Fruit fly (Drosophila melanogaster) whole organism, embryonic: ENCODE measurements around the gene Rbf2.

Experiments used
- BEAF-32 ChIP-seq: fragments of 200-800 bp; sonication (Bioruptor generic); optimal IDR thresholded peaks from 3 replicates; lab custom pipeline; 2017; ENCODE audit warnings: missing biosample characterization, missing genetic modification characterization, mild to moderate bottlenecking, moderate library complexity, missing genetic modification reagents
- CG12391 ChIP-seq: fragments of 200-800 bp; sonication (Bioruptor generic); optimal IDR thresholded peaks from 3 replicates; lab custom pipeline; 2018; ENCODE audit warnings: missing biosample characterization, mild to moderate bottlenecking, missing genetic modification characterization, moderate library complexity
- CG12769 ChIP-seq: fragments of 200-800 bp; sonication (Bioruptor generic); optimal IDR thresholded peaks from 2 replicates; lab custom pipeline; 2019; ENCODE audit warnings: missing biosample characterization, mild to moderate bottlenecking, missing genetic modification characterization, moderate library complexity
- CG14014 ChIP-seq: fragments of 200-800 bp; sonication (Bioruptor generic); IDR thresholded peaks from 2 replicates; pipeline ENCODE4 v1.3.6; 2022; ENCODE audit warnings: missing biosample characterization, missing genetic modification characterization
- CG15269 ChIP-seq: fragments of 200-800 bp; sonication (Bioruptor generic); optimal IDR thresholded peaks from 2 replicates; lab custom pipeline; 2018; ENCODE audit warnings: missing biosample characterization, mild to moderate bottlenecking, missing genetic modification characterization, moderate library complexity
- CG16813 ChIP-seq: fragments of 200-800 bp; sonication (Bioruptor generic); IDR thresholded peaks from 3 replicates; pipeline ENCODE4 v1.3.6; 2022; ENCODE audit warnings: missing biosample characterization, missing genetic modification characterization; ENCODE audit not compliant: partially characterized antibody
- CG2116 ChIP-seq: fragments of 200-800 bp; sonication (Bioruptor generic); optimal IDR thresholded peaks from 3 replicates; lab custom pipeline; 2018; ENCODE audit warnings: missing biosample characterization, mild to moderate bottlenecking, missing genetic modification characterization
- CG2712 ChIP-seq: fragments of 200-800 bp; optimal IDR thresholded peaks from 3 replicates; lab custom pipeline; 2019; ENCODE audit warnings: missing biosample characterization, mild to moderate bottlenecking, missing genetic modification characterization, moderate library complexity
- CG34224 ChIP-seq: fragments of 200-800 bp; sonication (Bioruptor generic); IDR thresholded peaks from 3 replicates; pipeline ENCODE4 v1.3.6; 2022; ENCODE audit warnings: missing biosample characterization, missing genetic modification characterization; ENCODE audit not compliant: partially characterized antibody
- CG3838 ChIP-seq: fragments of 200-800 bp; sonication (Bioruptor generic); optimal IDR thresholded peaks from 3 replicates; lab custom pipeline; 2016; ENCODE audit warnings: missing biosample characterization, missing genetic modification characterization
- CG4360 ChIP-seq: fragments of 200-800 bp; sonication (Bioruptor generic); IDR thresholded peaks from 2 replicates; pipeline ENCODE4 v1.3.6; 2022; ENCODE audit warnings: missing biosample characterization, missing genetic modification characterization
- CG5953 ChIP-seq: fragments of 200-800 bp; sonication (Bioruptor generic); IDR thresholded peaks from 2 replicates; pipeline ENCODE4 v1.3.6; 2022; ENCODE audit warnings: missing biosample characterization, missing genetic modification characterization
- CG7963 ChIP-seq: fragments of 200-800 bp; sonication (Bioruptor generic); IDR thresholded peaks from 3 replicates; pipeline ENCODE4 v1.3.6; 2022; ENCODE audit warnings: missing biosample characterization, missing genetic modification characterization; ENCODE audit not compliant: partially characterized antibody
- Doc3 ChIP-seq: fragments of 200-800 bp; sonication (Bioruptor generic); IDR thresholded peaks from 3 replicates; pipeline ENCODE4 v1.3.6; 2022; ENCODE audit warnings: missing biosample characterization, missing genetic modification characterization; ENCODE audit not compliant: partially characterized antibody
- E2f2 ChIP-seq: fragments of 200-800 bp; sonication (Bioruptor generic); IDR thresholded peaks from 2 replicates; pipeline ENCODE4 v1.3.6; 2022; ENCODE audit warnings: missing biosample characterization, missing genetic modification characterization
- Ets65A ChIP-seq: fragments of 200-800 bp; sonication (Bioruptor generic); peaks from one replicate; lab custom pipeline; 2016; ENCODE audit warnings: missing biosample characterization, missing genetic modification characterization
- Ets97D ChIP-seq: fragments of 200-800 bp; sonication (Bioruptor generic); optimal IDR thresholded peaks from 3 replicates; lab custom pipeline; 2016; ENCODE audit warnings: missing biosample characterization, missing genetic modification characterization
- Gsc ChIP-seq: fragments of 200-800 bp; sonication (Bioruptor generic); IDR thresholded peaks from 2 replicates; pipeline ENCODE4 v1.3.6; 2022; ENCODE audit warnings: missing biosample characterization, missing genetic modification characterization
- HLH4C ChIP-seq: fragments of 200-800 bp; sonication (Bioruptor generic); IDR thresholded peaks from 3 replicates; pipeline ENCODE4 v1.3.6; 2022; ENCODE audit warnings: missing biosample characterization, missing genetic modification characterization; ENCODE audit not compliant: partially characterized antibody
- HmgZ ChIP-seq: fragments of 200-800 bp; sonication (Bioruptor generic); optimal IDR thresholded peaks from 2 replicates; lab custom pipeline; 2018; ENCODE audit warnings: missing biosample characterization, mild to moderate bottlenecking, missing genetic modification characterization
- MBD-R2 ChIP-seq: fragments of 200-800 bp; sonication (Bioruptor generic); IDR thresholded peaks from 2 replicates; pipeline ENCODE4 v1.3.6; 2022; ENCODE audit warnings: missing biosample characterization, missing genetic modification characterization
- MESR4 ChIP-seq: fragments of 200-800 bp; sonication (Bioruptor generic); optimal IDR thresholded peaks from 2 replicates; lab custom pipeline; 2018; ENCODE audit warnings: missing biosample characterization, mild to moderate bottlenecking, missing genetic modification characterization, moderate library complexity
- Med ChIP-seq: fragments of 200-800 bp; sonication (Bioruptor generic); peaks from one replicate; lab custom pipeline; 2016; ENCODE audit warnings: missing biosample characterization, missing genetic modification characterization, mild to moderate bottlenecking, inconsistent platforms, moderate library complexity
- Pdp1 ChIP-seq, 2 experiments: fragments of 200-800 bp; sonication (Bioruptor generic); optimal IDR thresholded peaks; 3 replicates each; lab custom pipeline; 2016; ENCODE audit warnings: missing biosample characterization in 2 of 2, missing genetic modification characterization in 2 of 2, mild to moderate bottlenecking in 1 of 2, moderate library complexity in 1 of 2
- Spps ChIP-seq: fragments of 200-800 bp; sonication (Bioruptor generic); optimal IDR thresholded peaks from 2 replicates; lab custom pipeline; 2018; ENCODE audit warnings: missing biosample characterization, mild to moderate bottlenecking, missing genetic modification characterization
- Sry-δ ChIP-seq: fragments of 200-800 bp; sonication (Bioruptor generic); optimal IDR thresholded peaks from 2 replicates; lab custom pipeline; 2016; ENCODE audit warnings: missing biosample characterization, missing genetic modification characterization
- Stat92E ChIP-seq, 3 experiments: fragments of >200 bp in 2 of 3; fragments of 200-800 bp in 1 of 3; sonication (Bioruptor generic) in 1 of 3; optimal IDR thresholded peaks; 2 replicates each; lab custom pipeline; 2017 to 2019; ENCODE audit warnings: missing biosample characterization in 3 of 3, missing genetic modification characterization in 3 of 3, mild to moderate bottlenecking in 1 of 3, moderate library complexity in 1 of 3
- amos ChIP-seq: fragments of 200-800 bp; sonication (Bioruptor generic); IDR thresholded peaks from 2 replicates; pipeline ENCODE4 v1.3.6; 2022; ENCODE audit warnings: missing biosample characterization, missing genetic modification characterization; ENCODE audit not compliant: partially characterized antibody
- ato ChIP-seq: fragments of 200-800 bp; sonication (Bioruptor generic); IDR thresholded peaks from 2 replicates; pipeline ENCODE4 v1.3.6; 2022; ENCODE audit warnings: missing biosample characterization, missing genetic modification characterization; ENCODE audit not compliant: partially characterized antibody
- bbx ChIP-seq: fragments of 200-800 bp; sonication (Bioruptor generic); IDR thresholded peaks from 2 replicates; pipeline ENCODE4 v1.3.6; 2022; ENCODE audit warnings: missing biosample characterization, missing genetic modification characterization; ENCODE audit not compliant: partially characterized antibody
- corto ChIP-seq: fragments of 200-800 bp; sonication (Bioruptor generic); optimal IDR thresholded peaks from 2 replicates; lab custom pipeline; 2016; ENCODE audit warnings: missing biosample characterization, mild to moderate bottlenecking, missing genetic modification characterization, moderate library complexity
- dm ChIP-seq: fragments of 200-800 bp; sonication (Bioruptor generic); optimal IDR thresholded peaks from 3 replicates; lab custom pipeline; 2016; ENCODE audit warnings: missing biosample characterization, missing genetic modification characterization
- ewg ChIP-seq: fragments of 200-800 bp; sonication (Bioruptor generic); optimal IDR thresholded peaks from 3 replicates; lab custom pipeline; 2017; ENCODE audit warnings: mild to moderate bottlenecking, missing biosample characterization, missing genetic modification reagents, missing genetic modification characterization
- hb ChIP-seq: fragments of 200-800 bp; sonication (Bioruptor generic); IDR thresholded peaks from 3 replicates; pipeline ENCODE4 v1.3.6; 2022; ENCODE audit warnings: missing biosample characterization, missing genetic modification characterization; ENCODE audit not compliant: partially characterized antibody
- hbn ChIP-seq: fragments of 200-800 bp; sonication (Bioruptor generic); IDR thresholded peaks from 2 replicates; pipeline ENCODE4 v1.3.6; 2022; ENCODE audit warnings: missing biosample characterization, missing genetic modification characterization; ENCODE audit not compliant: partially characterized antibody
- lbe ChIP-seq: fragments of 200-800 bp; sonication (Bioruptor generic); optimal IDR thresholded peaks from 2 replicates; lab custom pipeline; 2016; ENCODE audit warnings: missing biosample characterization, mild to moderate bottlenecking, missing genetic modification characterization
- nerfin-2 ChIP-seq: fragments of 200-800 bp; sonication (Bioruptor generic); IDR thresholded peaks from 2 replicates; pipeline ENCODE4 v1.3.6; 2022; ENCODE audit warnings: missing biosample characterization, missing genetic modification characterization; ENCODE audit not compliant: partially characterized antibody
- pzg ChIP-seq: fragments of 200-800 bp; sonication (Bioruptor generic); optimal IDR thresholded peaks from 3 replicates; lab custom pipeline; 2018; ENCODE audit warnings: missing biosample characterization, mild to moderate bottlenecking, missing genetic modification characterization, moderate library complexity
- row ChIP-seq: fragments of 200-800 bp; sonication (Bioruptor generic); IDR thresholded peaks from 3 replicates; pipeline ENCODE4 v1.3.6; 2022; ENCODE audit warnings: missing biosample characterization, missing genetic modification characterization
- sens ChIP-seq: fragments of 200-800 bp; sonication (Bioruptor generic); peaks from one replicate; lab custom pipeline; 2016; ENCODE audit warnings: missing biosample characterization, missing genetic modification characterization
- sna ChIP-seq: fragments of 200-800 bp; sonication (Bioruptor generic); IDR thresholded peaks from 2 replicates; pipeline ENCODE4 v1.3.6; 2022; ENCODE audit warnings: missing biosample characterization, missing genetic modification characterization; ENCODE audit not compliant: partially characterized antibody
- stwl ChIP-seq: fragments of 200-800 bp; sonication (Bioruptor generic); optimal IDR thresholded peaks from 3 replicates; lab custom pipeline; 2018; ENCODE audit warnings: missing biosample characterization, mild to moderate bottlenecking, missing genetic modification characterization, moderate library complexity
- sug ChIP-seq: fragments of 200-800 bp; optimal IDR thresholded peaks from 2 replicates; lab custom pipeline; 2019; ENCODE audit warnings: missing biosample characterization, mild to moderate bottlenecking, missing genetic modification characterization, moderate library complexity
- tna ChIP-seq: fragments of 200-800 bp; sonication (Bioruptor generic); IDR thresholded peaks from 2 replicates; pipeline ENCODE4 v1.3.6; 2022; ENCODE audit warnings: missing biosample characterization, missing genetic modification characterization; ENCODE audit not compliant: partially characterized antibody
- unc-4 ChIP-seq: fragments of 200-800 bp; sonication (Bioruptor generic); IDR thresholded peaks from 2 replicates; pipeline ENCODE4 v1.3.6; 2022; ENCODE audit warnings: missing biosample characterization, missing genetic modification characterization; ENCODE audit not compliant: partially characterized antibody
- vfl ChIP-seq: fragments of 200-800 bp; sonication (Bioruptor generic); optimal IDR thresholded peaks from 2 replicates; lab custom pipeline; 2016; ENCODE audit warnings: missing biosample characterization, missing genetic modification characterization
- vnd ChIP-seq: fragments of 200-800 bp; sonication (Bioruptor generic); IDR thresholded peaks from 3 replicates; pipeline ENCODE4 v1.3.6; 2022; ENCODE audit warnings: missing biosample characterization, missing genetic modification characterization; ENCODE audit not compliant: partially characterized antibody

Gene Rbf2

DNA sequence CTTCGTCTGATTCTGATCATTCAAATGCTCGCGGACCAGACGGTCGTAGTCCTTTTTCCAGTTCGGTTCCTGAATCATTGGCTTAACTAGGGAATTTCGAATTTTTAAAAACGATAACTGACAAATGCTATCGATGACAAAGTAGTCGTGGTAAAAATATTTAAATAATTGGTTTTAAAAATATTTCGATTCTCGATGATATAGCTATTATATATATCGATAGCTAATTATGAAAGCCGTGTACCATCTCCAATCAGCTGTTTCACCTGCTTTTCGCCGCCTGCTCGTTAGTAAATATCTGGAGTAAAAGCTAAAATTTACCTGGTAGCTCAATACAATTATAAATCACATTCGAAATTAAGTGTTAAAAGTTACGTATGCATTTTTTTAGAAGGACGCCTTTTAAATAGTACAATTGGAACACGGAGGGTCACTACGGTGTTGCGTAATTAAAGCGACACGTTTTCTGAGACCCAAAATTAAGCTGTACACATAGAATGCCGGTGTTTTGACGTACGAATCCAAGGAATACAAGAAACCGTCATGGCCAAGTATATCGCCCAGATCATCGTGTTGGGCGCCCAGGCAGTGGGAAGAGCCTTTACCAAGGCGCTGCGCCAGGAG, 31.5 kb upstream of the Rbf2 start, which contains the start of the genes CG5478 and blp (continued):
- TF ChIP-seq CG15269 (tag; lab: Kevin White, UChicago) (no peak), tna (peak; percentile 91), Stat92E (GFP tag; optimal IDR thresholded peaks at IDR 0.05; lab: Kevin White, UChicago) (peak in 1 of 3 experiments; percentile 10), CG12769 (tag; lab: Kevin White, UChicago) (peak; percentile 19), sug (peak; percentile 14), MESR4 (peak; percentile 40), pzg (GFP tag; lab: Kevin White, UChicago) (peak; percentile 69), HmgZ (tag; lab: Kevin White, UChicago) (peak; percentile 42), Doc3 (peak; percentile 92), dm (GFP tag; lab: Kevin White, UChicago) (peak; percentile 3), CG4360 (no peak), lbe (GFP tag; lab: Kevin White, UChicago) (peak; percentile 37), MBD-R2 (peak; percentile 79), Gsc (GFP tag; lab: Robert Waterston, UW) (no peak), bbx (peak; percentile 92), sens (GFP tag; lab: Kevin White, UChicago) (peak; percentile 69), nerfin-2 (peak; percentile 90), CG16813 (peak; percentile 85), corto (GFP tag; lab: Kevin White, UChicago) (no peak), Ets97D (peak; percentile 10), BEAF-32 (peak; percentile 81), sna (peak; percentile 87), CG2116 (GFP tag; lab: Kevin White, UChicago) (peak; percentile 81), CG34224 (peak; percentile 97), Spps (no peak), E2f2 (GFP tag; lab: Robert Waterston, UW) (peak; percentile 93), Med (GFP tag; lab: Kevin White, UChicago) (peak; percentile 72), CG12391 (no peak), CG2712 (tag; lab: Kevin White, UChicago) (peak; percentile 35), Pdp1 (GFP tag; optimal IDR thresholded peaks at IDR 0.05; lab: Kevin White, UChicago) (peak in 1 of 2 experiments; percentile 97), CG3838 (GFP tag; lab: Kevin White, UChicago) (no peak), Ets65A (GFP tag; lab: Kevin White, UChicago) (peak; percentile 3), unc-4 (GFP tag; lab: Robert Waterston, UW) (peak; percentile 91), vfl (GFP tag; lab: Kevin White, UChicago) (no peak), CG7963 (GFP tag; lab: Robert Waterston, UW) (peak; percentile 88), vnd (GFP tag; lab: Robert Waterston, UW) (peak; percentile 81), HLH4C (GFP tag; lab: Robert Waterston, UW) (peak; percentile 96), hb (GFP tag; lab: Robert Waterston, UW) (peak; percentile 94), Sry-δ (GFP tag; lab: Kevin White, UChicago) (peak; percentile 86), row (peak; percentile 39), CG14014 (GFP tag; lab: Robert Waterston, UW) (no peak), stwl (peak; percentile 68), hbn (GFP tag; lab: Robert Waterston, UW) (peak; percentile 93), ato (GFP tag; lab: Robert Waterston, UW) (peak; percentile 95), CG5953 (GFP tag; lab: Robert Waterston, UW) (no peak), ewg (GFP tag; lab: Kevin White, UChicago) (no peak), amos (GFP tag; lab: Robert Waterston, UW) (peak; percentile 87)
